Worm (Caenorhabditis elegans) whole organism, L4/young adult: ENCODE measurements around the gene F54F7.3.

Source experiments
- W03F9.2 ChIP-seq: fragments of 150-350 bp; optimal IDR thresholded peaks from 2 replicates; lab custom pipeline; 2014; ENCODE audit warnings: missing biosample characterization, missing genetic modification characterization
- dao-5 ChIP-seq: sonication (generic microtip); optimal IDR thresholded peaks from 2 replicates; lab custom pipeline; 2016; ENCODE audit warnings: missing genotype, missing genetic modification characterization, moderate library complexity, missing compliant biosample characterization
- him-1 ChIP-seq: sonication (generic microtip); optimal IDR thresholded peaks from 2 replicates; lab custom pipeline; 2016; ENCODE audit warnings: missing genotype, missing genetic modification reagents, missing genetic modification characterization, missing compliant biosample characterization

- TF ChIP-seq dao-5 (tag; lab: Kevin White, UChicago) = peak; percentile 11
- TF ChIP-seq him-1 = no peak
- TF ChIP-seq W03F9.2 (tag; lab: Kevin White, UChicago) = no peak
Measured at ce11 chrX:11872210-11872609, 22.2 kb upstream of the F54F7.3 start.
